Worm (Caenorhabditis elegans) whole organism, mixed stage, embryonic: Measurements from ENCODE around the gene B0024.13.

Experiments
- M03D4.4 ChIP-seq: sonication (generic microtip); optimal IDR thresholded peaks from 2 replicates; lab custom pipeline; 2017; ENCODE audit warnings: mild to moderate bottlenecking, missing genetic modification characterization, missing compliant biosample characterization
- bed-3 ChIP-seq: fragments of 200-800 bp; sonication (Bioruptor generic); optimal IDR thresholded peaks from 3 replicates; lab custom pipeline; 2018; ENCODE audit warnings: mild to moderate bottlenecking, missing genetic modification characterization, moderate library complexity, missing compliant biosample characterization
- blmp-1 ChIP-seq: fragments of 150-350 bp; optimal IDR thresholded peaks from 2 replicates; lab custom pipeline; 2014; ENCODE audit warnings: missing biosample characterization, missing genetic modification characterization
- ceh-39 ChIP-seq: fragments of 150-350 bp; optimal IDR thresholded peaks from 2 replicates; lab custom pipeline; 2014; ENCODE audit warnings: missing biosample characterization, missing genetic modification characterization
- ceh-43 ChIP-seq: fragments of 200-800 bp; sonication (Bioruptor generic); optimal IDR thresholded peaks from 2 replicates; lab custom pipeline; 2018; ENCODE audit warnings: mild to moderate bottlenecking, missing genetic modification characterization, moderate library complexity, missing compliant biosample characterization
- ceh-83 ChIP-seq: fragments of 200-800 bp; sonication (Bioruptor generic); optimal IDR thresholded peaks from 2 replicates; lab custom pipeline; 2018; ENCODE audit warnings: mild to moderate bottlenecking, missing genetic modification characterization, missing compliant biosample characterization
- ces-1 ChIP-seq: fragments of 150-350 bp; optimal IDR thresholded peaks from 2 replicates; lab custom pipeline; 2014; ENCODE audit warnings: missing biosample characterization, missing genetic modification reagents, missing genetic modification characterization
- elt-1 ChIP-seq: sonication (generic microtip); optimal IDR thresholded peaks from 2 replicates; lab custom pipeline; 2017; ENCODE audit warnings: missing genetic modification characterization, mild to moderate bottlenecking, missing compliant biosample characterization, antibody characterized with exemption, moderate library complexity, borderline replicate concordance; ENCODE audit not compliant: insufficient read depth
- elt-3 ChIP-seq: fragments of 150-350 bp; optimal IDR thresholded peaks from 2 replicates; lab custom pipeline; 2014; ENCODE audit warnings: missing biosample characterization, missing genetic modification characterization
- hlh-1 ChIP-seq: fragments of 150-350 bp; optimal IDR thresholded peaks from 2 replicates; lab custom pipeline; 2014; ENCODE audit warnings: missing biosample characterization, missing genetic modification reagents, missing genetic modification characterization
- lin-13 ChIP-seq: fragments of 150-350 bp; optimal IDR thresholded peaks from 2 replicates; lab custom pipeline; 2014; ENCODE audit warnings: missing biosample characterization, missing genetic modification characterization
- lin-32 ChIP-seq: fragments of 200-800 bp; sonication (Bioruptor generic); optimal IDR thresholded peaks from 2 replicates; lab custom pipeline; 2018; ENCODE audit warnings: mild to moderate bottlenecking, missing genetic modification characterization, missing compliant biosample characterization
- lsy-2 ChIP-seq: fragments of 150-350 bp; optimal IDR thresholded peaks from 2 replicates; lab custom pipeline; 2014; ENCODE audit warnings: missing biosample characterization, missing genetic modification characterization
- mab-5 ChIP-seq: fragments of 150-350 bp; optimal IDR thresholded peaks from 2 replicates; lab custom pipeline; 2014; ENCODE audit warnings: missing biosample characterization, missing genetic modification characterization
- mep-1 ChIP-seq: fragments of 150-350 bp; optimal IDR thresholded peaks from 2 replicates; lab custom pipeline; 2017; ENCODE audit warnings: missing biosample characterization, missing genetic modification reagents, missing genetic modification characterization, inconsistent platforms
- mls-2 ChIP-seq: sonication (generic microtip); optimal IDR thresholded peaks from 2 replicates; lab custom pipeline; 2016; ENCODE audit warnings: mild to moderate bottlenecking, missing genetic modification characterization, moderate library complexity, missing compliant biosample characterization
- nhr-12 ChIP-seq: fragments of 150-350 bp; optimal IDR thresholded peaks from 2 replicates; lab custom pipeline; 2014; ENCODE audit warnings: missing biosample characterization, missing genetic modification characterization
- nhr-2 ChIP-seq: fragments of 150-350 bp; optimal IDR thresholded peaks from 2 replicates; lab custom pipeline; 2014; ENCODE audit warnings: missing biosample characterization, missing genetic modification characterization
- nhr-28 ChIP-seq: fragments of 150-350 bp; optimal IDR thresholded peaks from 2 replicates; lab custom pipeline; 2014; ENCODE audit warnings: missing biosample characterization, missing genetic modification characterization
- nhr-76 ChIP-seq: sonication (generic microtip); optimal IDR thresholded peaks from 2 replicates; lab custom pipeline; 2017; ENCODE audit warnings: missing biosample characterization, missing genetic modification characterization
- pha-4 ChIP-seq: fragments of 150-350 bp; optimal IDR thresholded peaks from 2 replicates; lab custom pipeline; 2018; ENCODE audit warnings: missing biosample characterization, missing genetic modification reagents, missing genetic modification characterization
- sem-2 ChIP-seq: fragments of 200-800 bp; sonication (Bioruptor generic); optimal IDR thresholded peaks from 2 replicates; lab custom pipeline; 2018; ENCODE audit warnings: mild to moderate bottlenecking, missing genetic modification characterization, missing compliant biosample characterization
- snpc-4 ChIP-seq: fragments of 150-350 bp; optimal IDR thresholded peaks from 2 replicates; lab custom pipeline; 2014; ENCODE audit warnings: missing biosample characterization, missing genetic modification characterization
- sptf-1 ChIP-seq: sonication (generic microtip); optimal IDR thresholded peaks from 2 replicates; lab custom pipeline; 2017; ENCODE audit warnings: mild to moderate bottlenecking, missing genetic modification characterization, moderate library complexity, missing compliant biosample characterization
- tbx-8 ChIP-seq: fragments of 200-800 bp; sonication (Bioruptor generic); optimal IDR thresholded peaks from 2 replicates; lab custom pipeline; 2018; ENCODE audit warnings: mild to moderate bottlenecking, missing genetic modification characterization, moderate library complexity, missing compliant biosample characterization
- unc-120 ChIP-seq: sonication (generic microtip); optimal IDR thresholded peaks from 2 replicates; lab custom pipeline; 2017; ENCODE audit warnings: missing genetic modification characterization, missing compliant biosample characterization; ENCODE audit not compliant: poor library complexity, severe bottlenecking
- unc-39 ChIP-seq: fragments of 150-350 bp; optimal IDR thresholded peaks from 2 replicates; lab custom pipeline; 2014; ENCODE audit warnings: missing biosample characterization, missing genetic modification characterization
- unc-62 ChIP-seq: fragments of 150-350 bp; optimal IDR thresholded peaks from 2 replicates; lab custom pipeline; 2014; ENCODE audit warnings: missing biosample characterization, missing genetic modification reagents, missing genetic modification characterization
- zip-8 ChIP-seq: fragments of 150-350 bp; optimal IDR thresholded peaks from 2 replicates; lab custom pipeline; 2014; ENCODE audit warnings: missing biosample characterization, missing genetic modification characterization
- ztf-11 ChIP-seq: fragments of 150-350 bp; optimal IDR thresholded peaks from 2 replicates; lab custom pipeline; 2014; ENCODE audit warnings: missing biosample characterization, missing genetic modification characterization

The B0024.13 gene

ce11 chrV:10314371-10314770, 6.1 kb upstream of the B0024.13 start, which contains the start of gene trx-2:
trx-2 (plus strand) TSS chrV:10314671.
- TF ChIP-seq ztf-11 (tag; lab: Kevin White, UChicago) = no peak

ce11 chrV:10317294-10317693, 3.2 kb upstream of the B0024.13 start, which contains the start of gene asps-1:
asps-1 (minus strand) TSS chrV:10317394.
- TF ChIP-seq ceh-43 (GFP tag; lab: Kevin White, UChicago) = no peak
- no peak for TF ChIP-seq zip-8
- no peak for TF ChIP-seq blmp-1 (tag; lab: Kevin White, UChicago)

ce11 chrV:10319434-10319833, 1.1 kb upstream of the B0024.13 start, which contains the start of gene B0024.11:
B0024.11 (minus strand) TSS chrV:10319534.
- TF ChIP-seq mep-1 (tag; lab: Kevin White, UChicago) = no peak
- TF ChIP-seq lsy-2 (tag; lab: Kevin White, UChicago) = no peak
- TF ChIP-seq unc-62 (GFP tag; lab: Kevin White, UChicago) = no peak
- TF ChIP-seq elt-1 (tag; lab: Kevin White, UChicago) = no peak
- TF ChIP-seq sptf-1 = no peak
- no peak for TF ChIP-seq pha-4 (tag; lab: Kevin White, UChicago)
- TF ChIP-seq ceh-83 (GFP tag; lab: Kevin White, UChicago) = no peak
- TF ChIP-seq hlh-1 (tag; lab: Kevin White, UChicago) = no peak
- TF ChIP-seq ces-1 (GFP tag; lab: Kevin White, UChicago) = no peak
- no peak for TF ChIP-seq ceh-43 (GFP tag; lab: Kevin White, UChicago)
- TF ChIP-seq lin-32 = no peak
- TF ChIP-seq tbx-8 (GFP tag; lab: Kevin White, UChicago) = no peak
- no peak for TF ChIP-seq sem-2 (GFP tag; lab: Kevin White, UChicago)
- no peak for TF ChIP-seq bed-3 (GFP tag; lab: Kevin White, UChicago)

- no peak for TF ChIP-seq lin-13 (tag; lab: Kevin White, UChicago)
- TF ChIP-seq ztf-11 (tag; lab: Kevin White, UChicago) = no peak
- no peak for TF ChIP-seq mab-5 (tag; lab: Kevin White, UChicago)
- no peak for TF ChIP-seq snpc-4
- TF ChIP-seq pha-4 (tag; lab: Kevin White, UChicago) = no peak
- no peak for TF ChIP-seq nhr-76 (tag; lab: Kevin White, UChicago)
- TF ChIP-seq elt-3 (tag; lab: Kevin White, UChicago) = no peak
- TF ChIP-seq zip-8 = no peak
- TF ChIP-seq unc-39 (tag; lab: Kevin White, UChicago) = no peak
- TF ChIP-seq ces-1 (GFP tag; lab: Kevin White, UChicago) = no peak
These were observed 3.0 kb downstream of the B0024.13 start for ce11 chrV:10323537-10323936.

ce11 chrV:10328080-10328479, 7.6 kb downstream of the B0024.13 start:
- no peak for TF ChIP-seq nhr-12
- no peak for TF ChIP-seq nhr-2 (tag; lab: Kevin White, UChicago)
- TF ChIP-seq ceh-39 (tag; lab: Kevin White, UChicago) = no peak
- TF ChIP-seq elt-1 (tag; lab: Kevin White, UChicago) = no peak
- no peak for TF ChIP-seq mls-2 (tag; lab: Kevin White, UChicago)
- no peak for TF ChIP-seq mep-1 (tag; lab: Kevin White, UChicago)
- TF ChIP-seq pha-4 (tag; lab: Kevin White, UChicago) = no peak
- TF ChIP-seq unc-120 (tag; lab: Kevin White, UChicago) = no peak
- TF ChIP-seq sptf-1 = no peak
- TF ChIP-seq ceh-43 (GFP tag; lab: Kevin White, UChicago) = no peak
- TF ChIP-seq tbx-8 (GFP tag; lab: Kevin White, UChicago) = no peak
- TF ChIP-seq unc-39 (tag; lab: Kevin White, UChicago) = no peak
- TF ChIP-seq ces-1 (GFP tag; lab: Kevin White, UChicago) = no peak
- TF ChIP-seq hlh-1 (tag; lab: Kevin White, UChicago) = no peak
- TF ChIP-seq nhr-28 (tag; lab: Kevin White, UChicago) = no peak
- TF ChIP-seq sem-2 (GFP tag; lab: Kevin White, UChicago) = no peak
- no peak for TF ChIP-seq unc-62 (GFP tag; lab: Kevin White, UChicago)
- no peak for TF ChIP-seq M03D4.4 (tag; lab: Kevin White, UChicago)
- TF ChIP-seq blmp-1 (tag; lab: Kevin White, UChicago) = no peak
- TF ChIP-seq, all 35 proteins: peak for 0
